Fruit fly (Drosophila melanogaster) whole organism, embryonic: ENCODE measurements around the gene CG31897.
A peak's percentile ranks its signal among the peaks of the same experiment; 100 is the strongest.

Source experiments
- ATbp ChIP-seq: fragments of 200-800 bp; sonication (Bioruptor generic); optimal IDR thresholded peaks from 2 replicates; lab custom pipeline; 2017; ENCODE audit warnings: missing biosample characterization, mild to moderate bottlenecking, missing genetic modification characterization, missing genetic modification reagents
- B-H2 ChIP-seq: fragments of 200-800 bp; sonication (Bioruptor generic); optimal IDR thresholded peaks from 2 replicates; lab custom pipeline; 2018; ENCODE audit warnings: missing biosample characterization, mild to moderate bottlenecking, missing genetic modification characterization
- Bgb ChIP-seq: fragments of 200-800 bp; sonication (Bioruptor generic); IDR thresholded peaks from 2 replicates; pipeline ENCODE4 v1.3.6; 2022; ENCODE audit warnings: missing biosample characterization, missing genetic modification characterization; ENCODE audit not compliant: partially characterized antibody
- Blimp-1 ChIP-seq: fragments of 200-800 bp; sonication (Bioruptor generic); optimal IDR thresholded peaks from 3 replicates; lab custom pipeline; 2018; ENCODE audit warnings: missing biosample characterization, missing genetic modification characterization, mild to moderate bottlenecking, moderate library complexity, missing genetic modification reagents
- CG11247 ChIP-seq: fragments of 200-800 bp; sonication (Bioruptor generic); IDR thresholded peaks from 2 replicates; pipeline ENCODE4 v1.3.6; 2022; ENCODE audit warnings: missing biosample characterization, missing genetic modification characterization
- CG11696 ChIP-seq: fragments of 200-800 bp; sonication (Bioruptor generic); IDR thresholded peaks from 2 replicates; pipeline ENCODE4 v1.3.6; 2022; ENCODE audit warnings: missing biosample characterization, missing genetic modification characterization
- CG11723 ChIP-seq: fragments of 200-800 bp; sonication (Bioruptor generic); optimal IDR thresholded peaks from 2 replicates; lab custom pipeline; 2017; ENCODE audit warnings: missing biosample characterization, mild to moderate bottlenecking, missing genetic modification characterization
- CG13424 ChIP-seq: fragments of 200-800 bp; sonication (Bioruptor generic); optimal IDR thresholded peaks from 2 replicates; lab custom pipeline; 2019; ENCODE audit warnings: missing biosample characterization, mild to moderate bottlenecking, missing genetic modification characterization, moderate library complexity
- CG15514 ChIP-seq: fragments of 200-800 bp; sonication (Bioruptor generic); optimal IDR thresholded peaks from 3 replicates; lab custom pipeline; 2017; ENCODE audit warnings: missing biosample characterization, missing genetic modification characterization, mild to moderate bottlenecking, moderate library complexity, missing genetic modification reagents
- CG16813 ChIP-seq: fragments of 200-800 bp; sonication (Bioruptor generic); IDR thresholded peaks from 3 replicates; pipeline ENCODE4 v1.3.6; 2022; ENCODE audit warnings: missing biosample characterization, missing genetic modification characterization; ENCODE audit not compliant: partially characterized antibody
- CG17912 ChIP-seq: fragments of 200-800 bp; sonication (Bioruptor generic); optimal IDR thresholded peaks from 2 replicates; lab custom pipeline; 2018; ENCODE audit warnings: missing biosample characterization, mild to moderate bottlenecking, missing genetic modification characterization
- CG3163 ChIP-seq: fragments of 200-800 bp; sonication (Bioruptor generic); optimal IDR thresholded peaks from 3 replicates; lab custom pipeline; 2016; ENCODE audit warnings: missing biosample characterization, missing genetic modification characterization
- CG7271 ChIP-seq: fragments of 200-800 bp; sonication (Bioruptor generic); optimal IDR thresholded peaks from 2 replicates; lab custom pipeline; 2018; ENCODE audit warnings: missing biosample characterization, mild to moderate bottlenecking, missing genetic modification characterization, moderate library complexity
- CG7839 ChIP-seq: fragments of 200-800 bp; sonication (Bioruptor generic); optimal IDR thresholded peaks from 3 replicates; lab custom pipeline; 2018; ENCODE audit warnings: missing biosample characterization, mild to moderate bottlenecking, missing genetic modification characterization, moderate library complexity
- CG8290 ChIP-seq, 3 experiments: fragments of 200-800 bp; sonication (Bioruptor generic); optimal IDR thresholded peaks; 2 replicates each; lab custom pipeline; 2016 to 2019; ENCODE audit warnings: missing biosample characterization in 3 of 3, missing genetic modification characterization in 3 of 3, mild to moderate bottlenecking in 2 of 3, moderate library complexity in 1 of 3
- CG8478 ChIP-seq: fragments of >200 bp; optimal IDR thresholded peaks from 2 replicates; lab custom pipeline; 2018
- CG8924 ChIP-seq: fragments of 200-800 bp; optimal IDR thresholded peaks from 3 replicates; lab custom pipeline; 2019; ENCODE audit warnings: missing biosample characterization, mild to moderate bottlenecking, missing genetic modification characterization, moderate library complexity
- Camta ChIP-seq: fragments of 200-800 bp; sonication (Bioruptor generic); optimal IDR thresholded peaks from 2 replicates; lab custom pipeline; 2016; ENCODE audit warnings: missing biosample characterization, missing genetic modification characterization
- CkIIα-i1 ChIP-seq: fragments of 200-800 bp; sonication (Bioruptor generic); IDR thresholded peaks from 2 replicates; pipeline ENCODE4 v1.3.6; 2022; ENCODE audit warnings: missing biosample characterization, missing genetic modification characterization
- CrebB ChIP-seq: fragments of 200-800 bp; sonication (Bioruptor generic); optimal IDR thresholded peaks from 3 replicates; lab custom pipeline; 2018; ENCODE audit warnings: missing biosample characterization, mild to moderate bottlenecking, missing genetic modification characterization
- Ets97D ChIP-seq: fragments of 200-800 bp; sonication (Bioruptor generic); optimal IDR thresholded peaks from 3 replicates; lab custom pipeline; 2016; ENCODE audit warnings: missing biosample characterization, missing genetic modification characterization
- HLH3B ChIP-seq: fragments of 200-800 bp; sonication (Bioruptor generic); IDR thresholded peaks from 2 replicates; pipeline ENCODE4 v1.3.6; 2022; ENCODE audit warnings: missing biosample characterization, missing genetic modification characterization
- Hey ChIP-seq: fragments of 200-800 bp; sonication (Bioruptor generic); optimal IDR thresholded peaks from 3 replicates; lab custom pipeline; 2018; ENCODE audit warnings: missing biosample characterization, mild to moderate bottlenecking, missing genetic modification characterization
- HmgD ChIP-seq: fragments of 200-800 bp; sonication (Bioruptor generic); optimal IDR thresholded peaks from 3 replicates; lab custom pipeline; 2016; ENCODE audit warnings: missing biosample characterization, missing genetic modification characterization
- Hmx ChIP-seq: fragments of 200-800 bp; sonication (Bioruptor generic); optimal IDR thresholded peaks from 2 replicates; lab custom pipeline; 2016; ENCODE audit warnings: missing biosample characterization, missing genetic modification characterization
- Jarid2 ChIP-seq: fragments of 200-800 bp; sonication (Bioruptor generic); optimal IDR thresholded peaks from 3 replicates; lab custom pipeline; 2017; ENCODE audit warnings: mild to moderate bottlenecking, missing biosample characterization, missing genetic modification reagents, missing genetic modification characterization
- Mad ChIP-seq: fragments of 200-800 bp; sonication (Bioruptor generic); optimal IDR thresholded peaks from 2 replicates; lab custom pipeline; 2016; ENCODE audit warnings: missing biosample characterization, missing genetic modification characterization
- Sox102F ChIP-seq: fragments of 200-800 bp; sonication (Bioruptor generic); optimal IDR thresholded peaks from 2 replicates; lab custom pipeline; 2018; ENCODE audit warnings: missing biosample characterization, mild to moderate bottlenecking, missing genetic modification characterization, moderate library complexity
- abd-A ChIP-seq: fragments of 200-800 bp; sonication (Bioruptor generic); optimal IDR thresholded peaks from 3 replicates; lab custom pipeline; 2019; ENCODE audit warnings: missing biosample characterization, mild to moderate bottlenecking, missing genetic modification characterization, moderate library complexity
- bab2 ChIP-seq: fragments of 200-800 bp; sonication (Bioruptor generic); optimal IDR thresholded peaks from 2 replicates; lab custom pipeline; 2016; ENCODE audit warnings: missing biosample characterization, missing genetic modification characterization
- chif ChIP-seq, 2 experiments: fragments of 200-800 bp; sonication (Bioruptor generic); optimal IDR thresholded peaks; 3 replicates each; lab custom pipeline; 2016; ENCODE audit warnings: missing biosample characterization in 2 of 2, missing genetic modification characterization in 2 of 2
- crp ChIP-seq, 2 experiments: fragments of 200-800 bp; sonication (Bioruptor generic); optimal IDR thresholded peaks; 2 replicates in 1 of 2; 3 replicates in 1 of 2; lab custom pipeline; 2017; ENCODE audit warnings: missing biosample characterization in 2 of 2, missing genetic modification characterization in 2 of 2, mild to moderate bottlenecking in 1 of 2, moderate library complexity in 1 of 2
- da ChIP-seq: fragments of 200-800 bp; sonication (Bioruptor generic); optimal IDR thresholded peaks from 2 replicates; lab custom pipeline; 2016; ENCODE audit warnings: missing biosample characterization, missing genetic modification characterization
- dm ChIP-seq: fragments of 200-800 bp; sonication (Bioruptor generic); optimal IDR thresholded peaks from 3 replicates; lab custom pipeline; 2016; ENCODE audit warnings: missing biosample characterization, missing genetic modification characterization
- dmrt99B ChIP-seq: fragments of 200-800 bp; sonication (Bioruptor generic); optimal IDR thresholded peaks from 2 replicates; lab custom pipeline; 2018; ENCODE audit warnings: missing biosample characterization, mild to moderate bottlenecking, missing genetic modification characterization, moderate library complexity
- en ChIP-seq: fragments of 200-800 bp; sonication (Bioruptor generic); optimal IDR thresholded peaks from 2 replicates; lab custom pipeline; 2016; ENCODE audit warnings: missing biosample characterization, missing genetic modification characterization
- grn ChIP-seq: fragments of 200-800 bp; sonication (Bioruptor generic); optimal IDR thresholded peaks from 3 replicates; lab custom pipeline; 2017; ENCODE audit warnings: missing biosample characterization, missing genetic modification characterization
- gro ChIP-seq: fragments of 200-800 bp; sonication (Bioruptor generic); optimal IDR thresholded peaks from 2 replicates; lab custom pipeline; 2016; ENCODE audit warnings: missing biosample characterization, missing genetic modification characterization
- lab ChIP-seq: fragments of 200-800 bp; sonication (Bioruptor generic); optimal IDR thresholded peaks from 3 replicates; lab custom pipeline; 2017; ENCODE audit warnings: missing biosample characterization, missing genetic modification characterization, mild to moderate bottlenecking, moderate library complexity, missing genetic modification reagents
- lov ChIP-seq, 2 experiments: fragments of 200-800 bp in 1 of 2; fragments of >200 bp in 1 of 2; sonication (Bioruptor generic) in 1 of 2; IDR thresholded peaks in 1 of 2; optimal IDR thresholded peaks in 1 of 2; 2 replicates in 1 of 2; 3 replicates in 1 of 2; pipeline versions ENCODE4 v1.3.6 to Lab custom; 2017 to 2022; ENCODE audit warnings: missing biosample characterization in 1 of 2, missing genetic modification characterization in 1 of 2
- mld ChIP-seq: fragments of 200-800 bp; sonication (Bioruptor generic); IDR thresholded peaks from 3 replicates; pipeline ENCODE4 v1.3.6; 2022; ENCODE audit warnings: missing biosample characterization, missing genetic modification characterization; ENCODE audit not compliant: partially characterized antibody
- peb ChIP-seq: fragments of 200-800 bp; sonication (Bioruptor generic); IDR thresholded peaks from 2 replicates; pipeline ENCODE4 v1.3.6; 2022; ENCODE audit warnings: missing biosample characterization, missing genetic modification characterization
- sc ChIP-seq, 3 experiments: fragments of >200 bp in 2 of 3; fragments of 200-800 bp in 1 of 3; sonication (Bioruptor generic) in 1 of 3; optimal IDR thresholded peaks; 2 replicates in 2 of 3; 3 replicates in 1 of 3; lab custom pipeline; 2017; ENCODE audit warnings: mild to moderate bottlenecking in 1 of 3, missing biosample characterization in 1 of 3, missing genetic modification characterization in 1 of 3, missing genetic modification reagents in 1 of 3
- stwl ChIP-seq: fragments of 200-800 bp; sonication (Bioruptor generic); optimal IDR thresholded peaks from 3 replicates; lab custom pipeline; 2018; ENCODE audit warnings: missing biosample characterization, mild to moderate bottlenecking, missing genetic modification characterization, moderate library complexity
- tna ChIP-seq: fragments of 200-800 bp; sonication (Bioruptor generic); IDR thresholded peaks from 2 replicates; pipeline ENCODE4 v1.3.6; 2022; ENCODE audit warnings: missing biosample characterization, missing genetic modification characterization; ENCODE audit not compliant: partially characterized antibody
- unc-4 ChIP-seq: fragments of 200-800 bp; sonication (Bioruptor generic); IDR thresholded peaks from 2 replicates; pipeline ENCODE4 v1.3.6; 2022; ENCODE audit warnings: missing biosample characterization, missing genetic modification characterization; ENCODE audit not compliant: partially characterized antibody
- vnd ChIP-seq: fragments of 200-800 bp; sonication (Bioruptor generic); IDR thresholded peaks from 3 replicates; pipeline ENCODE4 v1.3.6; 2022; ENCODE audit warnings: missing biosample characterization, missing genetic modification characterization; ENCODE audit not compliant: partially characterized antibody
- zen2 ChIP-seq: fragments of 200-800 bp; sonication (Bioruptor generic); IDR thresholded peaks from 3 replicates; pipeline ENCODE4 v1.3.6; 2022; ENCODE audit warnings: missing biosample characterization, missing genetic modification characterization; ENCODE audit not compliant: partially characterized antibody

The CG31897 gene

dm6 chr2L:8485562-8485961, 43.3 kb downstream of the CG31897 start (continued):
- TF ChIP-seq tna (GFP tag; lab: Robert Waterston, UW) = peak; percentile 67; the same call in 1 of the 2 replicates
- no peak for TF ChIP-seq CG7271 (tag; lab: Kevin White, UChicago)
- TF ChIP-seq lab = no peak
- peak; percentile 68 for TF ChIP-seq zen2 (GFP tag; lab: Robert Waterston, UW)
- no peak for TF ChIP-seq CG8290 (GFP tag; optimal IDR thresholded peaks at IDR 0.05; lab: Kevin White, UChicago)
- no peak for TF ChIP-seq CG8290 (tag; optimal IDR thresholded peaks at IDR 0.05; lab: Kevin White, UChicago)
- TF ChIP-seq Jarid2 (GFP tag; lab: Kevin White, UChicago) = no peak
- no peak for TF ChIP-seq lov (optimal IDR thresholded peaks at IDR 0.05; lab: Kevin White, UChicago)
- no peak for TF ChIP-seq lov (GFP tag; IDR thresholded peaks at IDR 0.05; lab: Robert Waterston, UW)
- TF ChIP-seq CG3163 (GFP tag; lab: Kevin White, UChicago) = no peak
- TF ChIP-seq en (GFP tag; lab: Kevin White, UChicago) = no peak
- peak; percentile 37; the same call in 1 of the 3 replicates for TF ChIP-seq vnd (GFP tag; lab: Robert Waterston, UW)
- no peak for TF ChIP-seq peb (GFP tag; lab: Robert Waterston, UW)
- no peak for TF ChIP-seq Camta
- peak; percentile 67; the same call in 2 of the 3 replicates for TF ChIP-seq mld (GFP tag; lab: Robert Waterston, UW)
- TF ChIP-seq bab2 (GFP tag; lab: Kevin White, UChicago) = no peak
- no peak for TF ChIP-seq Sox102F (GFP tag; lab: Kevin White, UChicago)
- TF ChIP-seq grn (GFP tag; lab: Kevin White, UChicago) = no peak
- TF ChIP-seq CG13424 (tag; lab: Kevin White, UChicago) = no peak
- TF ChIP-seq CG17912 (GFP tag; lab: Kevin White, UChicago) = no peak
- TF ChIP-seq CG11247 (GFP tag; lab: Robert Waterston, UW) = no peak
- no peak for TF ChIP-seq CkIIα-i1
- TF ChIP-seq CG11723 = no peak
- peak; percentile 22 for TF ChIP-seq CG7839 (tag; lab: Kevin White, UChicago)
- no peak for TF ChIP-seq da (GFP tag; lab: Kevin White, UChicago)
- TF ChIP-seq CG15514 = no peak
- no peak for TF ChIP-seq crp (GFP tag; optimal IDR thresholded peaks at IDR 0.05; lab: Kevin White, UChicago)
- no peak for TF ChIP-seq CG8478 (lab: Kevin White, UChicago)
- peak; percentile 66 for TF ChIP-seq CG16813 (GFP tag; lab: Robert Waterston, UW)
- no peak for TF ChIP-seq dm (GFP tag; lab: Kevin White, UChicago)
- TF ChIP-seq CrebB (tag; lab: Kevin White, UChicago) = no peak
- no peak for TF ChIP-seq chif (GFP tag; optimal IDR thresholded peaks at IDR 0.05; lab: Kevin White, UChicago)
- TF ChIP-seq gro = no peak
- TF ChIP-seq Bgb (GFP tag; lab: Robert Waterston, UW) = peak; percentile 78
- no peak for TF ChIP-seq abd-A (tag; lab: Kevin White, UChicago)
- no peak for TF ChIP-seq ATbp (GFP tag; lab: Kevin White, UChicago)
- TF ChIP-seq B-H2 (GFP tag; lab: Kevin White, UChicago) = no peak
- TF ChIP-seq CG8924 = no peak
- no peak for TF ChIP-seq Hmx (GFP tag; lab: Kevin White, UChicago)
- no peak for TF ChIP-seq dmrt99B (tag; lab: Kevin White, UChicago)
- no peak for TF ChIP-seq Hey (tag; lab: Kevin White, UChicago)
- TF ChIP-seq CG11696 (GFP tag; lab: Robert Waterston, UW) = no peak
- TF ChIP-seq Blimp-1 = no peak
- no peak for TF ChIP-seq HmgD (GFP tag; lab: Kevin White, UChicago)
- TF ChIP-seq stwl (tag; lab: Kevin White, UChicago) = no peak
- no peak for TF ChIP-seq sc (optimal IDR thresholded peaks at IDR 0.05; lab: Kevin White, UChicago)
- no peak for TF ChIP-seq sc (GFP tag; optimal IDR thresholded peaks at IDR 0.05; lab: Kevin White, UChicago)
- no peak for TF ChIP-seq Mad
- TF ChIP-seq Ets97D (GFP tag; lab: Kevin White, UChicago) = no peak
- TF ChIP-seq HLH3B (GFP tag; lab: Robert Waterston, UW) = no peak
- TF ChIP-seq unc-4 (GFP tag; lab: Robert Waterston, UW) = peak; percentile 39; the same call in 1 of the 2 replicates
